Fruit fly (Drosophila melanogaster) whole organism, embryonic: Measurements from ENCODE around the gene CG16749.

ENCODE experiments used
- Adf1 ChIP-seq: fragments of 200-800 bp; sonication (Bioruptor generic); IDR thresholded peaks from 2 replicates; pipeline ENCODE4 v1.3.6; 2022; ENCODE audit warnings: missing biosample characterization, missing genetic modification characterization
- Blimp-1 ChIP-seq: fragments of 200-800 bp; sonication (Bioruptor generic); optimal IDR thresholded peaks from 3 replicates; lab custom pipeline; 2018; ENCODE audit warnings: missing biosample characterization, missing genetic modification characterization, mild to moderate bottlenecking, moderate library complexity, missing genetic modification reagents
- CG10543 ChIP-seq: fragments of 200-800 bp; sonication (Bioruptor generic); optimal IDR thresholded peaks from 3 replicates; lab custom pipeline; 2017; ENCODE audit warnings: missing biosample characterization, mild to moderate bottlenecking, missing genetic modification characterization, moderate library complexity
- CG11696 ChIP-seq: fragments of 200-800 bp; sonication (Bioruptor generic); IDR thresholded peaks from 2 replicates; pipeline ENCODE4 v1.3.6; 2022; ENCODE audit warnings: missing biosample characterization, missing genetic modification characterization
- CG12391 ChIP-seq: fragments of 200-800 bp; sonication (Bioruptor generic); optimal IDR thresholded peaks from 3 replicates; lab custom pipeline; 2018; ENCODE audit warnings: missing biosample characterization, mild to moderate bottlenecking, missing genetic modification characterization, moderate library complexity
- CG12659 ChIP-seq: fragments of 200-800 bp; sonication (Bioruptor generic); optimal IDR thresholded peaks from 3 replicates; lab custom pipeline; 2017; ENCODE audit warnings: mild to moderate bottlenecking, missing biosample characterization, missing genetic modification reagents, missing genetic modification characterization
- CG12769 ChIP-seq: fragments of 200-800 bp; sonication (Bioruptor generic); optimal IDR thresholded peaks from 2 replicates; lab custom pipeline; 2019; ENCODE audit warnings: missing biosample characterization, mild to moderate bottlenecking, missing genetic modification characterization, moderate library complexity
- CG1529 ChIP-seq: fragments of 200-800 bp; sonication (Bioruptor generic); optimal IDR thresholded peaks from 3 replicates; lab custom pipeline; 2018; ENCODE audit warnings: missing biosample characterization, missing genetic modification characterization
- CG17361 ChIP-seq: fragments of 200-800 bp; sonication (Bioruptor generic); IDR thresholded peaks from 3 replicates; pipeline ENCODE4 v1.3.6; 2022; ENCODE audit warnings: missing biosample characterization, missing genetic modification characterization
- CG17912 ChIP-seq: fragments of 200-800 bp; sonication (Bioruptor generic); optimal IDR thresholded peaks from 2 replicates; lab custom pipeline; 2018; ENCODE audit warnings: missing biosample characterization, mild to moderate bottlenecking, missing genetic modification characterization
- CG1792 ChIP-seq: fragments of 200-800 bp; sonication (Bioruptor generic); optimal IDR thresholded peaks from 2 replicates; lab custom pipeline; 2016; ENCODE audit warnings: missing biosample characterization, missing genetic modification characterization
- CG2120 ChIP-seq: fragments of 200-800 bp; sonication (Bioruptor generic); optimal IDR thresholded peaks from 3 replicates; lab custom pipeline; 2016; ENCODE audit warnings: missing biosample characterization, missing genetic modification characterization
- CG2678 ChIP-seq: fragments of 200-800 bp; sonication (Bioruptor generic); optimal IDR thresholded peaks from 3 replicates; lab custom pipeline; 2019; ENCODE audit warnings: missing biosample characterization, mild to moderate bottlenecking, missing genetic modification characterization, moderate library complexity
- CG30020 ChIP-seq: fragments of 200-800 bp; optimal IDR thresholded peaks from 2 replicates; lab custom pipeline; 2019; ENCODE audit warnings: missing biosample characterization, mild to moderate bottlenecking, missing genetic modification characterization, moderate library complexity
- CG3163 ChIP-seq: fragments of 200-800 bp; sonication (Bioruptor generic); optimal IDR thresholded peaks from 3 replicates; lab custom pipeline; 2016; ENCODE audit warnings: missing biosample characterization, missing genetic modification characterization
- CG3281 ChIP-seq: fragments of 200-800 bp; sonication (Bioruptor generic); optimal IDR thresholded peaks from 3 replicates; lab custom pipeline; 2017; ENCODE audit warnings: missing biosample characterization, mild to moderate bottlenecking, missing genetic modification characterization
- CG3726 ChIP-seq: fragments of 200-800 bp; sonication (Bioruptor generic); IDR thresholded peaks from 3 replicates; pipeline ENCODE4, ENCODE4 v1.3.6; 2022; ENCODE audit warnings: missing biosample characterization, missing genetic modification characterization
- CG3847 ChIP-seq: fragments of 200-800 bp; sonication (Bioruptor generic); IDR thresholded peaks from 2 replicates; pipeline ENCODE4 v1.3.6; 2022; ENCODE audit warnings: missing biosample characterization, missing genetic modification characterization
- CG43689 ChIP-seq: fragments of 200-800 bp; sonication (Bioruptor generic); IDR thresholded peaks from 2 replicates; pipeline ENCODE4 v1.3.6; 2022; ENCODE audit warnings: missing biosample characterization, missing genetic modification characterization
- CG5245 ChIP-seq: fragments of 200-800 bp; sonication (Bioruptor generic); optimal IDR thresholded peaks from 3 replicates; lab custom pipeline; 2016; ENCODE audit warnings: missing biosample characterization, missing genetic modification characterization
- CG6272 ChIP-seq: fragments of 200-800 bp; sonication (Bioruptor generic); IDR thresholded peaks from 2 replicates; pipeline ENCODE4 v1.3.6; 2022; ENCODE audit warnings: missing biosample characterization, missing genetic modification characterization
- CG7786 ChIP-seq: fragments of 200-800 bp; sonication (Bioruptor generic); optimal IDR thresholded peaks from 2 replicates; lab custom pipeline; 2016; ENCODE audit warnings: missing biosample characterization, missing genetic modification characterization
- CG8290 ChIP-seq, 3 experiments: fragments of 200-800 bp; sonication (Bioruptor generic); optimal IDR thresholded peaks; 2 replicates each; lab custom pipeline; 2016 to 2019; ENCODE audit warnings: missing biosample characterization in 3 of 3, missing genetic modification characterization in 3 of 3, mild to moderate bottlenecking in 2 of 3, moderate library complexity in 1 of 3
- CG8388 ChIP-seq: fragments of 200-800 bp; sonication (Bioruptor generic); optimal IDR thresholded peaks from 2 replicates; lab custom pipeline; 2019; ENCODE audit warnings: missing biosample characterization, mild to moderate bottlenecking, missing genetic modification characterization, moderate library complexity
- CG9215 ChIP-seq: fragments of 200-800 bp; sonication (Bioruptor generic); IDR thresholded peaks from 2 replicates; pipeline ENCODE4 v1.3.6; 2022; ENCODE audit warnings: missing biosample characterization, missing genetic modification characterization
- CG9437 ChIP-seq: fragments of 200-800 bp; sonication (Bioruptor generic); optimal IDR thresholded peaks from 2 replicates; lab custom pipeline; 2018; ENCODE audit warnings: missing biosample characterization, mild to moderate bottlenecking, missing genetic modification characterization
- CG9727 ChIP-seq: fragments of 200-800 bp; sonication (Bioruptor generic); optimal IDR thresholded peaks from 3 replicates; lab custom pipeline; 2017; ENCODE audit warnings: missing biosample characterization, mild to moderate bottlenecking, missing genetic modification characterization
- CG9817 ChIP-seq: fragments of 200-800 bp; sonication (Bioruptor generic); optimal IDR thresholded peaks from 2 replicates; lab custom pipeline; 2018; ENCODE audit warnings: missing biosample characterization, mild to moderate bottlenecking, missing genetic modification characterization, moderate library complexity
- Dad ChIP-seq: fragments of 200-800 bp; sonication (Bioruptor generic); optimal IDR thresholded peaks from 3 replicates; lab custom pipeline; 2016; ENCODE audit warnings: missing biosample characterization, missing genetic modification characterization
- Gug ChIP-seq: fragments of 200-800 bp; sonication (Bioruptor generic); IDR thresholded peaks from 4 replicates; pipeline ENCODE4 v1.3.6; 2022; ENCODE audit warnings: missing biosample characterization, missing genetic modification characterization
- HLH3B ChIP-seq: fragments of 200-800 bp; sonication (Bioruptor generic); IDR thresholded peaks from 2 replicates; pipeline ENCODE4 v1.3.6; 2022; ENCODE audit warnings: missing biosample characterization, missing genetic modification characterization
- Hmr ChIP-seq: fragments of 200-800 bp; sonication (Bioruptor generic); optimal IDR thresholded peaks from 3 replicates; lab custom pipeline; 2017; ENCODE audit warnings: mild to moderate bottlenecking, missing biosample characterization, missing genetic modification reagents, missing genetic modification characterization
- Med ChIP-seq: fragments of 200-800 bp; sonication (Bioruptor generic); peaks from one replicate; lab custom pipeline; 2016; ENCODE audit warnings: missing biosample characterization, missing genetic modification characterization, mild to moderate bottlenecking, inconsistent platforms, moderate library complexity
- NC2β ChIP-seq: fragments of 200-800 bp; sonication (Bioruptor generic); optimal IDR thresholded peaks from 2 replicates; lab custom pipeline; 2016; ENCODE audit warnings: missing biosample characterization, missing genetic modification characterization
- Neu2 ChIP-seq: fragments of 200-800 bp; sonication (Bioruptor generic); optimal IDR thresholded peaks from 3 replicates; lab custom pipeline; 2016; ENCODE audit warnings: missing biosample characterization, missing genetic modification characterization, borderline replicate concordance
- TFAM ChIP-seq: fragments of 200-800 bp; sonication (Bioruptor generic); optimal IDR thresholded peaks from 2 replicates; lab custom pipeline; 2017; ENCODE audit warnings: missing biosample characterization, missing genetic modification characterization, inconsistent platforms
- Usf ChIP-seq: fragments of 200-800 bp; sonication (Bioruptor generic); optimal IDR thresholded peaks from 2 replicates; lab custom pipeline; 2017; ENCODE audit warnings: missing genotype, missing biosample characterization, missing genetic modification characterization
- Xbp1 ChIP-seq: fragments of 200-800 bp; sonication (Bioruptor generic); optimal IDR thresholded peaks from 3 replicates; lab custom pipeline; 2016; ENCODE audit warnings: missing biosample characterization, mild to moderate bottlenecking, missing genetic modification characterization
- YL-1 ChIP-seq: fragments of 200-800 bp; sonication (Bioruptor generic); optimal IDR thresholded peaks from 3 replicates; lab custom pipeline; 2017; ENCODE audit warnings: missing biosample characterization, mild to moderate bottlenecking, missing genetic modification characterization
- bowl ChIP-seq: fragments of 200-800 bp; sonication (Bioruptor generic); IDR thresholded peaks from 2 replicates; pipeline ENCODE4 v1.3.6; 2022; ENCODE audit warnings: missing biosample characterization, missing genetic modification characterization
- cg ChIP-seq: fragments of 200-800 bp; sonication (Bioruptor generic); optimal IDR thresholded peaks from 3 replicates; lab custom pipeline; 2019; ENCODE audit warnings: missing biosample characterization, mild to moderate bottlenecking, missing genetic modification characterization, moderate library complexity
- dmrt99B ChIP-seq: fragments of 200-800 bp; sonication (Bioruptor generic); optimal IDR thresholded peaks from 2 replicates; lab custom pipeline; 2018; ENCODE audit warnings: missing biosample characterization, mild to moderate bottlenecking, missing genetic modification characterization, moderate library complexity
- ems ChIP-seq: fragments of 200-800 bp; sonication (Bioruptor generic); optimal IDR thresholded peaks from 3 replicates; lab custom pipeline; 2016; ENCODE audit warnings: missing biosample characterization, missing genetic modification characterization
- mam ChIP-seq: fragments of 200-800 bp; sonication (Bioruptor generic); optimal IDR thresholded peaks from 3 replicates; lab custom pipeline; 2016; ENCODE audit warnings: missing biosample characterization, missing genetic modification characterization
- nerfin-2 ChIP-seq: fragments of 200-800 bp; sonication (Bioruptor generic); IDR thresholded peaks from 2 replicates; pipeline ENCODE4 v1.3.6; 2022; ENCODE audit warnings: missing biosample characterization, missing genetic modification characterization; ENCODE audit not compliant: partially characterized antibody
- pb ChIP-seq: fragments of 200-800 bp; sonication (Bioruptor generic); optimal IDR thresholded peaks from 3 replicates; lab custom pipeline; 2016; ENCODE audit warnings: missing biosample characterization, missing genetic modification characterization
- pum ChIP-seq: fragments of 200-800 bp; sonication (Bioruptor generic); optimal IDR thresholded peaks from 2 replicates; lab custom pipeline; 2016; ENCODE audit warnings: missing biosample characterization, missing genetic modification characterization
- schlank ChIP-seq: fragments of 200-800 bp; sonication (Bioruptor generic); optimal IDR thresholded peaks from 2 replicates; lab custom pipeline; 2018; ENCODE audit warnings: missing biosample characterization, mild to moderate bottlenecking, missing genetic modification characterization
- scrt ChIP-seq: fragments of 200-800 bp; sonication (Bioruptor generic); optimal IDR thresholded peaks from 2 replicates; lab custom pipeline; 2018; ENCODE audit warnings: missing biosample characterization, mild to moderate bottlenecking, missing genetic modification characterization, moderate library complexity
- zf30C ChIP-seq: fragments of 200-800 bp; sonication (Bioruptor generic); optimal IDR thresholded peaks from 3 replicates; lab custom pipeline; 2018; ENCODE audit warnings: missing biosample characterization, mild to moderate bottlenecking, missing genetic modification characterization

CG16749 gene

dm6 chr3R:9370413-9370812, 38.7 kb upstream of the CG16749 start (continued):
- no peak for TF ChIP-seq CG8388 (GFP tag; lab: Kevin White, UChicago)
- no peak for TF ChIP-seq Adf1
- no peak for TF ChIP-seq cg (GFP tag; lab: Kevin White, UChicago)
- TF ChIP-seq Usf (GFP tag; lab: Kevin White, UChicago) = no peak
- peak; percentile 68 for TF ChIP-seq dmrt99B
- no peak for TF ChIP-seq Neu2
- peak; percentile 45 for TF ChIP-seq CG12769 (tag; lab: Kevin White, UChicago)
- TF ChIP-seq CG9437 (GFP tag; lab: Kevin White, UChicago) = peak; percentile 11
- peak; percentile 6 for TF ChIP-seq YL-1
- no peak for TF ChIP-seq pb
- TF ChIP-seq ems (GFP tag; lab: Kevin White, UChicago) = no peak
- TF ChIP-seq CG12391 (tag; lab: Kevin White, UChicago) = peak; percentile 58
- TF ChIP-seq CG3847 (GFP tag; lab: Robert Waterston, UW) = no peak; the same call in 1 of the 2 replicates
- no peak for TF ChIP-seq Dad (GFP tag; lab: Kevin White, UChicago)
- TF ChIP-seq Xbp1 (GFP tag; lab: Kevin White, UChicago) = peak; percentile 62
- TF ChIP-seq CG12659 (GFP tag; lab: Kevin White, UChicago) = peak; percentile 46
- TF ChIP-seq CG3726 = no peak
- 0 out of 4 replicates have a peak, but pooled peaks have one; percentile 3 for TF ChIP-seq Gug
- no peak for TF ChIP-seq bowl
- no peak for TF ChIP-seq CG8290 (GFP tag; optimal IDR thresholded peaks at IDR 0.05; lab: Kevin White, UChicago)
- no peak for TF ChIP-seq CG8290 (tag; optimal IDR thresholded peaks at IDR 0.05; lab: Kevin White, UChicago)
- no peak for TF ChIP-seq CG1529 (GFP tag; lab: Kevin White, UChicago)
- TF ChIP-seq schlank = no peak
- peak; percentile 71 for TF ChIP-seq CG3281 (GFP tag; lab: Kevin White, UChicago)
- peak; percentile 45 for TF ChIP-seq HLH3B (GFP tag; lab: Robert Waterston, UW)
- TF ChIP-seq CG3163 (GFP tag; lab: Kevin White, UChicago) = peak; percentile 8
- TF ChIP-seq CG5245 (GFP tag; lab: Kevin White, UChicago) = peak; percentile 0
- peak; percentile 25 for TF ChIP-seq pum (GFP tag; lab: Kevin White, UChicago)
- TF ChIP-seq CG2120 = peak; percentile 77
- no peak for TF ChIP-seq NC2β (GFP tag; lab: Kevin White, UChicago)
- TF ChIP-seq Hmr (GFP tag; lab: Kevin White, UChicago) = peak; percentile 65
- peak; percentile 59 for TF ChIP-seq CG9817 (tag; lab: Kevin White, UChicago)
- TF ChIP-seq CG9215 (GFP tag; lab: Robert Waterston, UW) = peak; percentile 36; the same call in 1 of the 2 replicates
- 0 out of 2 replicates have a peak, but pooled peaks have one; percentile 19 for TF ChIP-seq CG6272 (GFP tag; lab: Robert Waterston, UW)
- peak; percentile 41 for TF ChIP-seq CG10543 (GFP tag; lab: Kevin White, UChicago)
- peak; percentile 86 for TF ChIP-seq Med (GFP tag; lab: Kevin White, UChicago)
- peak; percentile 62 for TF ChIP-seq mam (GFP tag; lab: Kevin White, UChicago)
- TF ChIP-seq CG43689 (GFP tag; lab: Robert Waterston, UW) = peak; percentile 48; the same call in 1 of the 2 replicates
- peak; percentile 18 for TF ChIP-seq CG1792 (GFP tag; lab: Kevin White, UChicago)
- no peak for TF ChIP-seq zf30C (GFP tag; lab: Kevin White, UChicago)
- no peak for TF ChIP-seq CG17912 (GFP tag; lab: Kevin White, UChicago)
- TF ChIP-seq scrt = peak; percentile 44
- no peak for TF ChIP-seq CG30020 (tag; lab: Kevin White, UChicago)
- peak; percentile 33 for TF ChIP-seq Blimp-1 (GFP tag; lab: Kevin White, UChicago)
- TF ChIP-seq CG11696 = peak; percentile 29; the same call in 1 of the 2 replicates
- TF ChIP-seq nerfin-2 (GFP tag; lab: Robert Waterston, UW) = no peak
- peak; percentile 75 for TF ChIP-seq CG2678
- peak; percentile 15 for TF ChIP-seq CG9727
- TF ChIP-seq CG17361 (GFP tag; lab: Robert Waterston, UW) = peak; percentile 42; the same call in 1 of the 3 replicates
- TF ChIP-seq CG7786 (GFP tag; lab: Kevin White, UChicago) = peak; percentile 48
- TF ChIP-seq TFAM (GFP tag; lab: Kevin White, UChicago) = no peak
